Fruit fly (Drosophila melanogaster): ENCODE data around the gene CG16815.

The CG16815 gene

DNA sequence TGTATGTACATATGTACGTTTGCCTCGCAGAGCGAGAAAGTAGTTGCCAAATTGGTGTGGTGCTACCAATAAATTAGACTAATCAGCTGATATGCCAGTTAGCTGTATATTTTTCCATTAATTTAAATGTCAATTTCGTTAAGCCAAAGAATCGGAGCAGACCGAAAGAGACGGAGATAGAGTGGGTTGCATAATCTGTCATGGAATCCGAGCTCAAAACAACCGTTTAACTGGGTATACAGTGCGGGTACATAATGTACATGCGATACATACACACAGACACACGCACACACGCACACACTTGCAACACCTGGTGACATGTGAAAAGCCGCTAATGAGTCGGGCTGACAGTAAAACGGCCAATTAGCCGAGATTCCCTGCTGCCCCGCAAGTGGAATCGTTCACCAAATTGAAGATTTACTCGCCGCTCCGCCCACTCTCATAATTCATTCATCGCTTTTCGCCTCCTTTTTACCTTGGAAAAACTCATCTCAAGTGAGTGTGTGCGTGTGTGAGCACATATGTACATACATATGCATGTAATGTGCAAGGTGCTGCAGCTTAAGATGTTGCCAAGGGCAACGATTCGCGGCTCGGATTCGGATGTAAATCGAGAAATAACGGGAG lies 38.5 kb upstream of the CG16815 start (continued):
- TF ChIP-seq Rfx (GFP tag; IDR thresholded peaks at IDR 0.05) (0 out of 2 replicates have a peak, but pooled peaks have one; percentile 18), CG32767 (GFP tag; IDR thresholded peaks at IDR 0.05) (peak; percentile 34; the same call in 1 of the 2 replicates)

dm6 chr2L:13191894-13192293 lies 37.7 kb upstream of the CG16815 start, which contains the start of the genes CG16974 and Edem2:
Gene CG16974, minus strand, starts transcription at chr2L:13191979.
Gene Edem2, plus strand, starts transcription at chr2L:13192201.
- TF ChIP-seq CG10209 (GFP tag; optimal IDR thresholded peaks at IDR 0.05) (no peak), TFAM (GFP tag; optimal IDR thresholded peaks at IDR 0.05) (no peak), Poxn (GFP tag; IDR thresholded peaks at IDR 0.05) (no peak), CG12391 (tag; optimal IDR thresholded peaks at IDR 0.05) (peak; percentile 91), CG2875 (GFP tag; optimal IDR thresholded peaks at IDR 0.05) (no peak), Sin3A (optimal IDR thresholded peaks at IDR 0.05) (peak; percentile 60), CG13123 (GFP tag; optimal IDR thresholded peaks at IDR 0.05) (peak; percentile 64), CG7928 (GFP tag; optimal IDR thresholded peaks at IDR 0.05) (no peak), al (GFP tag; IDR thresholded peaks at IDR 0.05) (peak; percentile 61; the same call in 1 of the 2 replicates), row (GFP tag; IDR thresholded peaks at IDR 0.05) (peak; percentile 71), sisA (GFP tag; IDR thresholded peaks at IDR 0.05) (peak; percentile 79), CG2889 (GFP tag; IDR thresholded peaks at IDR 0.05) (peak; percentile 40; the same call in 1 of the 3 replicates), gsb-n (tag; optimal IDR thresholded peaks at IDR 0.05) (no peak), CG3065 (GFP tag; optimal IDR thresholded peaks at IDR 0.05) (peak; percentile 53), btn (GFP tag; optimal IDR thresholded peaks at IDR 0.05) (no peak), CG2712 (tag; optimal IDR thresholded peaks at IDR 0.05) (no peak), CG10654 (GFP tag; optimal IDR thresholded peaks at IDR 0.05) (peak; percentile 73), CG11093 (GFP tag; IDR thresholded peaks at IDR 0.05) (peak; percentile 65; the same call in 2 of the 3 replicates), Sox102F (GFP tag; optimal IDR thresholded peaks at IDR 0.05) (no peak), CG32767 (GFP tag; IDR thresholded peaks at IDR 0.05) (peak; percentile 71), zen2 (GFP tag; IDR thresholded peaks at IDR 0.05; ENCODE audit: partially characterized antibody) (no peak), Scr (GFP tag; IDR thresholded peaks at IDR 0.05; ENCODE audit: partially characterized antibody) (peak; percentile 32), luna (GFP tag; optimal IDR thresholded peaks at IDR 0.05) (no peak), CG17359 (tag; optimal IDR thresholded peaks at IDR 0.05) (peak; percentile 70), CG9437 (GFP tag; optimal IDR thresholded peaks at IDR 0.05) (peak; percentile 25), chn (GFP tag; optimal IDR thresholded peaks at IDR 0.05) (peak; percentile 68), slbo (GFP tag; IDR thresholded peaks at IDR 0.05) (peak; percentile 89), Fer2 (tag; optimal IDR thresholded peaks at IDR 0.05) (no peak), Ssrp (tag; optimal IDR thresholded peaks at IDR 0.05) (peak; percentile 60), Rfx (GFP tag; IDR thresholded peaks at IDR 0.05) (peak; percentile 81), CG4730 (GFP tag; IDR thresholded peaks at IDR 0.05) (peak; percentile 69), HmgD (GFP tag; optimal IDR thresholded peaks at IDR 0.05) (no peak), fd102C (GFP tag; optimal IDR thresholded peaks at IDR 0.05) (no peak), gfzf (GFP tag; optimal IDR thresholded peaks at IDR 0.05) (peak; percentile 73), ftz-f1 (GFP tag; optimal IDR thresholded peaks at IDR 0.05) (peak; percentile 39), ap (GFP tag; IDR thresholded peaks at IDR 0.05) (peak; percentile 63), bab2 (GFP tag; optimal IDR thresholded peaks at IDR 0.05) (peak; percentile 44), Doc2 (GFP tag; IDR thresholded peaks at IDR 0.05) (no peak), CG32532 (GFP tag; IDR thresholded peaks at IDR 0.05) (peak; percentile 71), CG10267 (tag; optimal IDR thresholded peaks at IDR 0.05) (peak; percentile 97), Med (GFP tag) (peak; percentile 89), chinmo (GFP tag; IDR thresholded peaks at IDR 0.05; ENCODE audit: partially characterized antibody) (no peak), NC2β (GFP tag; optimal IDR thresholded peaks at IDR 0.05) (no peak), HmgZ (tag; optimal IDR thresholded peaks at IDR 0.05) (peak; percentile 62), CoRest (tag; optimal IDR thresholded peaks at IDR 0.05) (no peak), gce (GFP tag; IDR thresholded peaks at IDR 0.05) (no peak), nom (GFP tag; optimal IDR thresholded peaks at IDR 0.05) (no peak), sug (tag; optimal IDR thresholded peaks at IDR 0.05) (no peak)

Measured in whole organism, embryonic.